Fruit fly (Drosophila melanogaster): ENCODE measurements around the gene CG7149.

The CG7149 gene

dm6 chr2L:7838024-7838423 lies 47.7 kb upstream of the CG7149 start:
- TF ChIP-seq Mio (GFP tag; optimal IDR thresholded peaks at IDR 0.05) = no peak
- TF ChIP-seq sage (GFP tag; optimal IDR thresholded peaks at IDR 0.05) = no peak
- TF ChIP-seq lola (GFP tag; optimal IDR thresholded peaks at IDR 0.05) = no peak
- TF ChIP-seq Hr78 (GFP tag; optimal IDR thresholded peaks at IDR 0.05) = no peak
- no peak for TF ChIP-seq dsf (GFP tag; optimal IDR thresholded peaks at IDR 0.05; ENCODE audit: borderline replicate concordance)
- no peak for TF ChIP-seq CG9705 (GFP tag; optimal IDR thresholded peaks at IDR 0.05)
- no peak for TF ChIP-seq Rel (GFP tag; optimal IDR thresholded peaks at IDR 0.05)
- TF ChIP-seq Rel (tag; optimal IDR thresholded peaks at IDR 0.05) = no peak
- no peak for TF ChIP-seq foxo (GFP tag; optimal IDR thresholded peaks at IDR 0.05)
- TF ChIP-seq Hr83 (GFP tag; optimal IDR thresholded peaks at IDR 0.05; ENCODE audit: poor library complexity, severe bottlenecking) = no peak
- TF ChIP-seq Sp1 (GFP tag; optimal IDR thresholded peaks at IDR 0.05) = no peak
- TF ChIP-seq pan (optimal IDR thresholded peaks at IDR 0.05) = no peak
- TF ChIP-seq Dif (GFP tag; optimal IDR thresholded peaks at IDR 0.05; ENCODE audit: partially characterized antibody) = no peak
- TF ChIP-seq GATAd (GFP tag; optimal IDR thresholded peaks at IDR 0.05) = no peak
- no peak for TF ChIP-seq psq (GFP tag; optimal IDR thresholded peaks at IDR 0.05)
- TF ChIP-seq OdsH (GFP tag; optimal IDR thresholded peaks at IDR 0.05) = no peak
- no peak for TF ChIP-seq dmrt93B (GFP tag; optimal IDR thresholded peaks at IDR 0.05)
- TF ChIP-seq brk (GFP tag; optimal IDR thresholded peaks at IDR 0.05) = no peak
- TF ChIP-seq Dfd (GFP tag; optimal IDR thresholded peaks at IDR 0.05) = no peak

dm6 chr2L:7833650-7834049 lies 43.3 kb upstream of the CG7149 start:
- TF ChIP-seq lola (GFP tag; optimal IDR thresholded peaks at IDR 0.05) = no peak
- TF ChIP-seq fru (GFP tag; optimal IDR thresholded peaks at IDR 0.05) = no peak
- TF ChIP-seq CG32264 (GFP tag; optimal IDR thresholded peaks at IDR 0.05) = no peak
- TF ChIP-seq Hr78 (GFP tag; optimal IDR thresholded peaks at IDR 0.05) = no peak
- TF ChIP-seq Jra (GFP tag; optimal IDR thresholded peaks at IDR 0.05) = no peak
- TF ChIP-seq h (GFP tag; optimal IDR thresholded peaks at IDR 0.05) = no peak
- no peak for TF ChIP-seq Rel (GFP tag; optimal IDR thresholded peaks at IDR 0.05)
- no peak for TF ChIP-seq Rel (tag; optimal IDR thresholded peaks at IDR 0.05)
- no peak for TF ChIP-seq rgr (GFP tag; optimal IDR thresholded peaks at IDR 0.05)
- TF ChIP-seq dsf (GFP tag; optimal IDR thresholded peaks at IDR 0.05; ENCODE audit: borderline replicate concordance) = no peak
- TF ChIP-seq Dfd (GFP tag; optimal IDR thresholded peaks at IDR 0.05) = no peak
- no peak for TF ChIP-seq ey (GFP tag; optimal IDR thresholded peaks at IDR 0.05)
- no peak for TF ChIP-seq Myc (optimal IDR thresholded peaks at IDR 0.05)
- TF ChIP-seq psq (GFP tag; optimal IDR thresholded peaks at IDR 0.05) = no peak
- no peak for TF ChIP-seq br (GFP tag; optimal IDR thresholded peaks at IDR 0.05)
- TF ChIP-seq HLH106 (tag; optimal IDR thresholded peaks at IDR 0.05) = no peak
- no peak for TF ChIP-seq GATAd (GFP tag; optimal IDR thresholded peaks at IDR 0.05)
- no peak for TF ChIP-seq sage (GFP tag; optimal IDR thresholded peaks at IDR 0.05)
- TF ChIP-seq Hnf4 (GFP tag; optimal IDR thresholded peaks at IDR 0.05) = no peak
- no peak for TF ChIP-seq CG9705 (GFP tag; optimal IDR thresholded peaks at IDR 0.05)

- TF ChIP-seq CG32264 (GFP tag; optimal IDR thresholded peaks at IDR 0.05) = no peak
- no peak for TF ChIP-seq HLH106 (tag; optimal IDR thresholded peaks at IDR 0.05)
- no peak for TF ChIP-seq Mio (GFP tag; optimal IDR thresholded peaks at IDR 0.05)
- no peak for TF ChIP-seq OdsH (GFP tag; optimal IDR thresholded peaks at IDR 0.05)
- TF ChIP-seq fru (GFP tag; optimal IDR thresholded peaks at IDR 0.05) = no peak
- TF ChIP-seq CG9705 (GFP tag; optimal IDR thresholded peaks at IDR 0.05) = no peak
- no peak for TF ChIP-seq N (GFP tag; optimal IDR thresholded peaks at IDR 0.05)
- no peak for TF ChIP-seq tai (GFP tag; optimal IDR thresholded peaks at IDR 0.05)
- TF ChIP-seq Dif (GFP tag; optimal IDR thresholded peaks at IDR 0.05; ENCODE audit: partially characterized antibody) = no peak
Observed at dm6 chr2L:7833238-7833637, 42.9 kb upstream of the CG7149 start.

dm6 chr2L:7828901-7829300 lies 38.5 kb upstream of the CG7149 start:
- peak; percentile 41 for TF ChIP-seq rgr (GFP tag; optimal IDR thresholded peaks at IDR 0.05)
- TF ChIP-seq sv (GFP tag; optimal IDR thresholded peaks at IDR 0.05) = no peak
- peak; percentile 56 for TF ChIP-seq Hr83 (GFP tag; optimal IDR thresholded peaks at IDR 0.05; ENCODE audit: poor library complexity, severe bottlenecking)
- TF ChIP-seq Dif (GFP tag; optimal IDR thresholded peaks at IDR 0.05; ENCODE audit: partially characterized antibody) = peak; percentile 88
- TF ChIP-seq br (GFP tag; optimal IDR thresholded peaks at IDR 0.05) = no peak
- TF ChIP-seq dsf (GFP tag; optimal IDR thresholded peaks at IDR 0.05; ENCODE audit: borderline replicate concordance) = no peak
- TF ChIP-seq dmrt93B (GFP tag; optimal IDR thresholded peaks at IDR 0.05) = no peak
- TF ChIP-seq Vsx2 (GFP tag; optimal IDR thresholded peaks at IDR 0.05; ENCODE audit: partially characterized antibody) = no peak
- no peak for TF ChIP-seq OdsH (GFP tag; optimal IDR thresholded peaks at IDR 0.05)
- no peak for TF ChIP-seq psq (GFP tag; optimal IDR thresholded peaks at IDR 0.05)
- TF ChIP-seq N (GFP tag; optimal IDR thresholded peaks at IDR 0.05) = peak; percentile 62
- no peak for TF ChIP-seq Hr78 (GFP tag; optimal IDR thresholded peaks at IDR 0.05)
- TF ChIP-seq foxo (GFP tag; optimal IDR thresholded peaks at IDR 0.05) = no peak
- TF ChIP-seq HLH106 (tag; optimal IDR thresholded peaks at IDR 0.05) = no peak
- TF ChIP-seq Myc (optimal IDR thresholded peaks at IDR 0.05) = no peak
- no peak for TF ChIP-seq woc (GFP tag; optimal IDR thresholded peaks at IDR 0.05)
- TF ChIP-seq Rel (GFP tag; optimal IDR thresholded peaks at IDR 0.05) = peak; percentile 10
- TF ChIP-seq Rel (tag; optimal IDR thresholded peaks at IDR 0.05) = no peak
- no peak for TF ChIP-seq CrebA (GFP tag; optimal IDR thresholded peaks at IDR 0.05; ENCODE audit: borderline replicate concordance)
- TF ChIP-seq lola (GFP tag; optimal IDR thresholded peaks at IDR 0.05) = no peak
- peak; percentile 54 to 55 for TF ChIP-seq dl (GFP tag; optimal IDR thresholded peaks at IDR 0.05; ENCODE audit: insufficient read depth in 1 of 2, partially characterized antibody in 2 of 2)
- no peak for TF ChIP-seq Abd-B (GFP tag; optimal IDR thresholded peaks at IDR 0.05)
- TF ChIP-seq Hnf4 (GFP tag; optimal IDR thresholded peaks at IDR 0.05) = peak; percentile 11
